Fruit fly (Drosophila melanogaster) whole organism, embryonic: ENCODE results near the gene CG34409.

Source experiments
- Adf1 ChIP-seq: fragments of 200-800 bp; sonication (Bioruptor generic); IDR thresholded peaks from 2 replicates; pipeline ENCODE4 v1.3.6; 2022; ENCODE audit warnings: missing biosample characterization, missing genetic modification characterization
- Bgb ChIP-seq: fragments of 200-800 bp; sonication (Bioruptor generic); IDR thresholded peaks from 2 replicates; pipeline ENCODE4 v1.3.6; 2022; ENCODE audit warnings: missing biosample characterization, missing genetic modification characterization; ENCODE audit not compliant: partially characterized antibody
- CG10147 ChIP-seq: fragments of 200-800 bp; sonication (Bioruptor generic); optimal IDR thresholded peaks from 2 replicates; lab custom pipeline; 2019; ENCODE audit warnings: missing biosample characterization, mild to moderate bottlenecking, missing genetic modification characterization, moderate library complexity
- CG10462 ChIP-seq: fragments of 200-800 bp; sonication (Bioruptor generic); optimal IDR thresholded peaks from 2 replicates; lab custom pipeline; 2016; ENCODE audit warnings: missing biosample characterization, missing genetic modification characterization
- CG11085 ChIP-seq: fragments of 200-800 bp; sonication (Bioruptor generic); IDR thresholded peaks from 2 replicates; pipeline ENCODE4 v1.3.6; 2022; ENCODE audit warnings: missing biosample characterization, missing genetic modification characterization
- CG11398 ChIP-seq: fragments of 200-800 bp; sonication (Bioruptor generic); optimal IDR thresholded peaks from 2 replicates; lab custom pipeline; 2016; ENCODE audit warnings: missing biosample characterization, missing genetic modification characterization
- CG11504 ChIP-seq: fragments of 200-800 bp; sonication (Bioruptor generic); optimal IDR thresholded peaks from 3 replicates; lab custom pipeline; 2019; ENCODE audit warnings: missing biosample characterization, mild to moderate bottlenecking, missing genetic modification characterization, moderate library complexity
- CG12104 ChIP-seq: fragments of 200-800 bp; sonication (Bioruptor generic); optimal IDR thresholded peaks from 3 replicates; lab custom pipeline; 2016; ENCODE audit warnings: missing biosample characterization, missing genetic modification characterization
- CG15011 ChIP-seq: fragments of 200-800 bp; sonication (Bioruptor generic); optimal IDR thresholded peaks from 3 replicates; lab custom pipeline; 2018; ENCODE audit warnings: missing biosample characterization, mild to moderate bottlenecking, missing genetic modification characterization
- CG16779 ChIP-seq: fragments of 200-800 bp; sonication (Bioruptor generic); IDR thresholded peaks from 2 replicates; pipeline ENCODE4 v1.3.6; 2022; ENCODE audit warnings: missing biosample characterization, missing genetic modification characterization
- CG16863 ChIP-seq: fragments of 200-800 bp; sonication (Bioruptor generic); optimal IDR thresholded peaks from 3 replicates; lab custom pipeline; 2016; ENCODE audit warnings: missing biosample characterization, missing genetic modification characterization
- CG17186 ChIP-seq: fragments of 200-800 bp; sonication (Bioruptor generic); optimal IDR thresholded peaks from 3 replicates; lab custom pipeline; 2017; ENCODE audit warnings: missing biosample characterization, missing genetic modification reagents, missing genetic modification characterization
- CG31224 ChIP-seq: fragments of 200-800 bp; sonication (Bioruptor generic); IDR thresholded peaks from 2 replicates; pipeline ENCODE4 v1.3.6; 2022; ENCODE audit warnings: missing biosample characterization, missing genetic modification characterization
- CG3281 ChIP-seq: fragments of 200-800 bp; sonication (Bioruptor generic); optimal IDR thresholded peaks from 3 replicates; lab custom pipeline; 2017; ENCODE audit warnings: missing biosample characterization, mild to moderate bottlenecking, missing genetic modification characterization
- CG33213 ChIP-seq: fragments of 200-800 bp; sonication (Bioruptor generic); optimal IDR thresholded peaks from 3 replicates; lab custom pipeline; 2016; ENCODE audit warnings: missing biosample characterization, missing genetic modification characterization
- CG34422 ChIP-seq: fragments of 200-800 bp; sonication (Bioruptor generic); IDR thresholded peaks from 3 replicates; pipeline ENCODE4 v1.3.6; 2022; ENCODE audit warnings: missing biosample characterization, missing genetic modification characterization
- CG6254 ChIP-seq: fragments of 200-800 bp; sonication (Bioruptor generic); optimal IDR thresholded peaks from 3 replicates; lab custom pipeline; 2017; ENCODE audit warnings: mild to moderate bottlenecking, missing biosample characterization, missing genetic modification reagents, missing genetic modification characterization
- CG6272 ChIP-seq: fragments of 200-800 bp; sonication (Bioruptor generic); IDR thresholded peaks from 2 replicates; pipeline ENCODE4 v1.3.6; 2022; ENCODE audit warnings: missing biosample characterization, missing genetic modification characterization
- CG6683 ChIP-seq: fragments of 200-800 bp; sonication (Bioruptor generic); optimal IDR thresholded peaks from 2 replicates; lab custom pipeline; 2017; ENCODE audit warnings: missing biosample characterization, mild to moderate bottlenecking, missing genetic modification characterization, missing genetic modification reagents
- CG7786 ChIP-seq: fragments of 200-800 bp; sonication (Bioruptor generic); optimal IDR thresholded peaks from 2 replicates; lab custom pipeline; 2016; ENCODE audit warnings: missing biosample characterization, missing genetic modification characterization
- CG8290 ChIP-seq, 3 experiments: fragments of 200-800 bp; sonication (Bioruptor generic); optimal IDR thresholded peaks; 2 replicates each; lab custom pipeline; 2016 to 2019; ENCODE audit warnings: missing biosample characterization in 3 of 3, missing genetic modification characterization in 3 of 3, mild to moderate bottlenecking in 2 of 3, moderate library complexity in 1 of 3
- CG8924 ChIP-seq: fragments of 200-800 bp; optimal IDR thresholded peaks from 3 replicates; lab custom pipeline; 2019; ENCODE audit warnings: missing biosample characterization, mild to moderate bottlenecking, missing genetic modification characterization, moderate library complexity
- CG9609 ChIP-seq: fragments of 200-800 bp; sonication (Bioruptor generic); optimal IDR thresholded peaks from 3 replicates; lab custom pipeline; 2016; ENCODE audit warnings: missing biosample characterization, missing genetic modification characterization
- CkIIα-i1 ChIP-seq: fragments of 200-800 bp; sonication (Bioruptor generic); IDR thresholded peaks from 2 replicates; pipeline ENCODE4 v1.3.6; 2022; ENCODE audit warnings: missing biosample characterization, missing genetic modification characterization
- Dad ChIP-seq: fragments of 200-800 bp; sonication (Bioruptor generic); optimal IDR thresholded peaks from 3 replicates; lab custom pipeline; 2016; ENCODE audit warnings: missing biosample characterization, missing genetic modification characterization
- Dbx ChIP-seq: fragments of 200-800 bp; sonication (Bioruptor generic); IDR thresholded peaks from 3 replicates; pipeline ENCODE4 v1.3.6; 2022; ENCODE audit warnings: missing biosample characterization, missing genetic modification characterization
- Jarid2 ChIP-seq: fragments of 200-800 bp; sonication (Bioruptor generic); optimal IDR thresholded peaks from 3 replicates; lab custom pipeline; 2017; ENCODE audit warnings: mild to moderate bottlenecking, missing biosample characterization, missing genetic modification reagents, missing genetic modification characterization
- Lhr ChIP-seq: fragments of 200-800 bp; sonication (Bioruptor generic); optimal IDR thresholded peaks from 3 replicates; lab custom pipeline; 2017; ENCODE audit warnings: mild to moderate bottlenecking, missing biosample characterization, missing genetic modification reagents, missing genetic modification characterization
- MTF-1 ChIP-seq: fragments of 200-800 bp; sonication (Bioruptor generic); optimal IDR thresholded peaks from 2 replicates; lab custom pipeline; 2018; ENCODE audit warnings: missing biosample characterization, mild to moderate bottlenecking, missing genetic modification characterization, borderline replicate concordance
- Nf-YC ChIP-seq: fragments of 200-800 bp; optimal IDR thresholded peaks from 3 replicates; lab custom pipeline; 2019; ENCODE audit warnings: missing biosample characterization, mild to moderate bottlenecking, missing genetic modification characterization, moderate library complexity
- Usf ChIP-seq: fragments of 200-800 bp; sonication (Bioruptor generic); optimal IDR thresholded peaks from 2 replicates; lab custom pipeline; 2017; ENCODE audit warnings: missing genotype, missing biosample characterization, missing genetic modification characterization
- Xbp1 ChIP-seq: fragments of 200-800 bp; sonication (Bioruptor generic); optimal IDR thresholded peaks from 3 replicates; lab custom pipeline; 2016; ENCODE audit warnings: missing biosample characterization, mild to moderate bottlenecking, missing genetic modification characterization
- bab2 ChIP-seq: fragments of 200-800 bp; sonication (Bioruptor generic); optimal IDR thresholded peaks from 2 replicates; lab custom pipeline; 2016; ENCODE audit warnings: missing biosample characterization, missing genetic modification characterization
- bigmax ChIP-seq: fragments of 200-800 bp; sonication (Bioruptor generic); optimal IDR thresholded peaks from 2 replicates; lab custom pipeline; 2018; ENCODE audit warnings: missing biosample characterization, mild to moderate bottlenecking, missing genetic modification characterization
- caup ChIP-seq: fragments of 200-800 bp; sonication (Bioruptor generic); optimal IDR thresholded peaks from 3 replicates; lab custom pipeline; 2017; ENCODE audit warnings: missing biosample characterization, mild to moderate bottlenecking, missing genetic modification characterization, moderate library complexity; ENCODE audit not compliant: severe bottlenecking
- corto ChIP-seq: fragments of 200-800 bp; sonication (Bioruptor generic); optimal IDR thresholded peaks from 2 replicates; lab custom pipeline; 2016; ENCODE audit warnings: missing biosample characterization, mild to moderate bottlenecking, missing genetic modification characterization, moderate library complexity
- ems ChIP-seq: fragments of 200-800 bp; sonication (Bioruptor generic); optimal IDR thresholded peaks from 3 replicates; lab custom pipeline; 2016; ENCODE audit warnings: missing biosample characterization, missing genetic modification characterization
- fd3F ChIP-seq: fragments of 200-800 bp; sonication (Bioruptor generic); optimal IDR thresholded peaks from 2 replicates; lab custom pipeline; 2018; ENCODE audit warnings: missing biosample characterization, mild to moderate bottlenecking, missing genetic modification characterization, moderate library complexity
- fru ChIP-seq: fragments of >200 bp; optimal IDR thresholded peaks from 2 replicates; lab custom pipeline; 2017
- gem ChIP-seq: fragments of 200-800 bp; sonication (Bioruptor generic); optimal IDR thresholded peaks from 2 replicates; lab custom pipeline; 2019; ENCODE audit warnings: missing biosample characterization, mild to moderate bottlenecking, missing genetic modification characterization, moderate library complexity
- gro ChIP-seq: fragments of 200-800 bp; sonication (Bioruptor generic); optimal IDR thresholded peaks from 2 replicates; lab custom pipeline; 2016; ENCODE audit warnings: missing biosample characterization, missing genetic modification characterization
- her ChIP-seq: fragments of 200-800 bp; sonication (Bioruptor generic); optimal IDR thresholded peaks from 2 replicates; lab custom pipeline; 2016; ENCODE audit warnings: missing biosample characterization, missing genetic modification characterization
- ind ChIP-seq: fragments of 200-800 bp; sonication (Bioruptor generic); optimal IDR thresholded peaks from 3 replicates; lab custom pipeline; 2016; ENCODE audit warnings: missing biosample characterization, missing genetic modification characterization
- jing ChIP-seq: fragments of 200-800 bp; sonication (Bioruptor generic); optimal IDR thresholded peaks from 2 replicates; lab custom pipeline; 2018; ENCODE audit warnings: missing biosample characterization, mild to moderate bottlenecking, missing genetic modification characterization
- lola ChIP-seq, 3 experiments: fragments of >200 bp in 2 of 3; fragments of 200-800 bp in 1 of 3; sonication (Bioruptor generic) in 1 of 3; optimal IDR thresholded peaks; 2 replicates each; lab custom pipeline; 2017 to 2019; ENCODE audit warnings: missing biosample characterization in 3 of 3, missing genetic modification characterization in 3 of 3, mild to moderate bottlenecking in 1 of 3, moderate library complexity in 1 of 3
- pho ChIP-seq: fragments of 200-800 bp; sonication (Bioruptor generic); optimal IDR thresholded peaks from 2 replicates; lab custom pipeline; 2016; ENCODE audit warnings: missing biosample characterization, missing genetic modification characterization
- sim ChIP-seq: fragments of 200-800 bp; sonication (Bioruptor generic); IDR thresholded peaks from 2 replicates; pipeline ENCODE4 v1.3.6; 2022; ENCODE audit warnings: missing biosample characterization, missing genetic modification characterization
- slp2 ChIP-seq: fragments of 200-800 bp; sonication (Bioruptor generic); optimal IDR thresholded peaks from 2 replicates; lab custom pipeline; 2016; ENCODE audit warnings: missing biosample characterization, missing genetic modification characterization
- stwl ChIP-seq: fragments of 200-800 bp; sonication (Bioruptor generic); optimal IDR thresholded peaks from 3 replicates; lab custom pipeline; 2018; ENCODE audit warnings: missing biosample characterization, mild to moderate bottlenecking, missing genetic modification characterization, moderate library complexity
- zen2 ChIP-seq: fragments of 200-800 bp; sonication (Bioruptor generic); IDR thresholded peaks from 3 replicates; pipeline ENCODE4 v1.3.6; 2022; ENCODE audit warnings: missing biosample characterization, missing genetic modification characterization; ENCODE audit not compliant: partially characterized antibody

The CG34409 gene

DNA sequence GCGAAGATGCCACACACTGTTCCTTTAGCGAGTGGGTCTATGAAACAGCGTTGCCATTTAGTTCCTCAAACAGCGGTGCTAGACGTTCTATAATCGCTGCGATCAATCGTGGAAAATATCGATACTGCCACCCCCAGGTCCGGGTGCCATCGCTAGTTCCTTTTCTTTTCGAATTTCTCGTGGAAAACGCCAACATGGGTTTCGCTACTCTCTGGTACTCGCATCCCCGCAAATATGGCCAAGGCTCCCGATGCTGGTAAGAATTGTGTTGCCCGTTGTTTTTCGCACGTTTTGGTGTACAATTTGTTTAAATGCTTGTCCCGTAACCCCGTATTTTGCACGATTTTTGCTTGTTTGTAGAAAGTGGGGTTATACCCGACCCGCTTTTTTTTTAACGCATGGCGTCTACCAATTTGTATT lies 31.8 kb upstream of the CG34409 start, which contains the start of gene RpS29 (continued):
- no peak for TF ChIP-seq sim (GFP tag; lab: Robert Waterston, UW)
- peak; percentile 90 for TF ChIP-seq Lhr (GFP tag; lab: Kevin White, UChicago)
- peak; percentile 98 for TF ChIP-seq Bgb (GFP tag; lab: Robert Waterston, UW)
- peak; percentile 77 for TF ChIP-seq CG16863 (GFP tag; lab: Kevin White, UChicago)
- peak; percentile 89 for TF ChIP-seq CG34422 (GFP tag; lab: Robert Waterston, UW)
- peak; percentile 79 for TF ChIP-seq MTF-1 (GFP tag; lab: Kevin White, UChicago)
- TF ChIP-seq bigmax, result peak; percentile 99
- no peak for TF ChIP-seq CG31224 (GFP tag; lab: Robert Waterston, UW)
- TF ChIP-seq CG16779 (GFP tag; lab: Robert Waterston, UW), result peak; percentile 67
- no peak for TF ChIP-seq fru (lab: Kevin White, UChicago)
- peak; percentile 49 for TF ChIP-seq CG15011 (GFP tag; lab: Kevin White, UChicago)
- TF ChIP-seq CG8924, result peak; percentile 58
- peak; percentile 61 for TF ChIP-seq gem (tag; lab: Kevin White, UChicago)
- peak; percentile 83 for TF ChIP-seq CG6272 (GFP tag; lab: Robert Waterston, UW)
- peak in 1 of 3 experiments; percentile 39 for TF ChIP-seq lola (GFP tag; optimal IDR thresholded peaks at IDR 0.05; lab: Kevin White, UChicago)
- TF ChIP-seq Xbp1, result peak; percentile 85
- peak; percentile 73 for TF ChIP-seq stwl (tag; lab: Kevin White, UChicago)
- TF ChIP-seq jing (GFP tag; lab: Kevin White, UChicago), result no peak
- peak; percentile 65 for TF ChIP-seq CG11398 (GFP tag; lab: Kevin White, UChicago)
- no peak for TF ChIP-seq CG6254 (GFP tag; lab: Kevin White, UChicago)
- peak; percentile 58 for TF ChIP-seq Usf (GFP tag; lab: Kevin White, UChicago)
- peak; percentile 89 for TF ChIP-seq pho (GFP tag; lab: Kevin White, UChicago)
- peak; percentile 92 for TF ChIP-seq gro (GFP tag; lab: Kevin White, UChicago)
- TF ChIP-seq ind (GFP tag; lab: Kevin White, UChicago), result peak; percentile 83
- TF ChIP-seq CG12104, result peak; percentile 68
- TF ChIP-seq Nf-YC (tag; lab: Kevin White, UChicago), result peak; percentile 68
- peak; percentile 73 for TF ChIP-seq CG8290 (GFP tag; optimal IDR thresholded peaks at IDR 0.05; lab: Kevin White, UChicago)
- TF ChIP-seq CG8290 (tag; optimal IDR thresholded peaks at IDR 0.05; lab: Kevin White, UChicago), result peak; percentile 31 to 95
- TF ChIP-seq Dbx (GFP tag; lab: Robert Waterston, UW), result peak; percentile 93
- TF ChIP-seq CG33213 (GFP tag; lab: Kevin White, UChicago), result peak; percentile 94
- peak; percentile 84 for TF ChIP-seq ems (GFP tag; lab: Kevin White, UChicago)
- TF ChIP-seq corto (GFP tag; lab: Kevin White, UChicago), result no peak
- peak; percentile 86 for TF ChIP-seq CG7786 (GFP tag; lab: Kevin White, UChicago)
- TF ChIP-seq CG17186, result peak; percentile 90
- TF ChIP-seq her (GFP tag; lab: Kevin White, UChicago), result peak; percentile 89
- peak; percentile 74 for TF ChIP-seq Adf1
- TF ChIP-seq CG6683 (GFP tag; lab: Kevin White, UChicago), result peak; percentile 73
- peak; percentile 93 for TF ChIP-seq zen2 (GFP tag; lab: Robert Waterston, UW)
- peak; percentile 58 for TF ChIP-seq CG10147 (GFP tag; lab: Kevin White, UChicago)
- TF ChIP-seq caup (GFP tag; lab: Kevin White, UChicago), result peak; percentile 92
- peak; percentile 84 for TF ChIP-seq Dad
- peak; percentile 63 for TF ChIP-seq slp2 (GFP tag; lab: Kevin White, UChicago)
- TF ChIP-seq CG10462 (GFP tag; lab: Kevin White, UChicago), result no peak
- TF ChIP-seq CG11504 (tag; lab: Kevin White, UChicago), result peak; percentile 67
- TF ChIP-seq bab2 (GFP tag; lab: Kevin White, UChicago), result peak; percentile 86
- peak; percentile 79 for TF ChIP-seq CG11085 (GFP tag; lab: Robert Waterston, UW)
- peak; percentile 85 for TF ChIP-seq CG3281 (GFP tag; lab: Kevin White, UChicago)
- TF ChIP-seq fd3F (GFP tag; lab: Kevin White, UChicago), result peak; percentile 55
- peak; percentile 63 for TF ChIP-seq Jarid2 (GFP tag; lab: Kevin White, UChicago)
- 0 out of 2 replicates have a peak, but pooled peaks have one; percentile 33 for TF ChIP-seq CkIIα-i1 (GFP tag; lab: Robert Waterston, UW)
- TF ChIP-seq CG9609 (GFP tag; lab: Kevin White, UChicago), result peak; percentile 88
